Fruit fly (Drosophila melanogaster): ENCODE data around the gene ctrip.

The ctrip gene

dm6 chr3R:4804828-4805707, 6.8 kb downstream of the ctrip start (continued):
- TF ChIP-seq dysf (GFP tag; IDR thresholded peaks at IDR 0.05): peak; percentile 75
- TF ChIP-seq CG34224 (GFP tag; IDR thresholded peaks at IDR 0.05; ENCODE audit: partially characterized antibody): no peak
- TF ChIP-seq Nf-YB (GFP tag; optimal IDR thresholded peaks at IDR 0.05): peak; percentile 56
- TF ChIP-seq CG11398 (GFP tag; optimal IDR thresholded peaks at IDR 0.05): no peak
- no peak for TF ChIP-seq nom (GFP tag; optimal IDR thresholded peaks at IDR 0.05)
- TF ChIP-seq CG12155 (GFP tag; optimal IDR thresholded peaks at IDR 0.05): peak; percentile 20
- no peak for TF ChIP-seq onecut (GFP tag; IDR thresholded peaks at IDR 0.05)
- no peak for TF ChIP-seq Neu2 (GFP tag; optimal IDR thresholded peaks at IDR 0.05; ENCODE audit: borderline replicate concordance)
- TF ChIP-seq cato (GFP tag; optimal IDR thresholded peaks at IDR 0.05; ENCODE audit: borderline replicate concordance): peak; percentile 33
- peak; percentile 64 for TF ChIP-seq CG7556 (GFP tag; optimal IDR thresholded peaks at IDR 0.05)
- TF ChIP-seq bigmax (GFP tag; optimal IDR thresholded peaks at IDR 0.05): no peak
- no peak for TF ChIP-seq CG15479 (GFP tag; optimal IDR thresholded peaks at IDR 0.05)
- TF ChIP-seq sim (GFP tag; IDR thresholded peaks at IDR 0.05): no peak
- TF ChIP-seq CG2199 (GFP tag; IDR thresholded peaks at IDR 0.05): peak; percentile 91
- peak; percentile 44 for TF ChIP-seq Asciz (GFP tag; optimal IDR thresholded peaks at IDR 0.05)
- peak; percentile 70 for TF ChIP-seq BtbVII (GFP tag; optimal IDR thresholded peaks at IDR 0.05)
- TF ChIP-seq CG9817 (tag; optimal IDR thresholded peaks at IDR 0.05): peak; percentile 53
- TF ChIP-seq CG17612 (GFP tag; IDR thresholded peaks at IDR 0.05): no peak
- no peak for TF ChIP-seq repo (GFP tag; optimal IDR thresholded peaks at IDR 0.05)
- no peak for TF ChIP-seq HLH54F (GFP tag; optimal IDR thresholded peaks at IDR 0.05)
- TF ChIP-seq lilli (GFP tag; optimal IDR thresholded peaks at IDR 0.05): no peak
- 0 out of 2 replicates have a peak, but pooled peaks have one; percentile 26 for TF ChIP-seq gsb (GFP tag; IDR thresholded peaks at IDR 0.05)
- TF ChIP-seq CG4617 (GFP tag; optimal IDR thresholded peaks at IDR 0.05; ENCODE audit: borderline replicate concordance): peak; percentile 13
- TF ChIP-seq Dll (GFP tag; IDR thresholded peaks at IDR 0.05; ENCODE audit: partially characterized antibody): no peak
- peak; percentile 13 for TF ChIP-seq Mes4 (GFP tag; optimal IDR thresholded peaks at IDR 0.05)
- TF ChIP-seq ssp (GFP tag; IDR thresholded peaks at IDR 0.05): no peak
- TF ChIP-seq H2.0 (GFP tag; IDR thresholded peaks at IDR 0.05): peak; percentile 57
- no peak for TF ChIP-seq eve (GFP tag; optimal IDR thresholded peaks at IDR 0.05)
- peak; percentile 26 for TF ChIP-seq CG15514 (GFP tag; optimal IDR thresholded peaks at IDR 0.05)
- TF ChIP-seq gro (GFP tag; optimal IDR thresholded peaks at IDR 0.05): no peak
- peak; percentile 48 for TF ChIP-seq ttk (GFP tag; IDR thresholded peaks at IDR 0.05)
- TF ChIP-seq CG2678 (tag; optimal IDR thresholded peaks at IDR 0.05): peak; percentile 83
- no peak for TF ChIP-seq aop (GFP tag; IDR thresholded peaks at IDR 0.05)
- no peak for TF ChIP-seq zen2 (GFP tag; IDR thresholded peaks at IDR 0.05; ENCODE audit: partially characterized antibody)
- TF ChIP-seq gt (GFP tag; IDR thresholded peaks at IDR 0.05): no peak
- TF ChIP-seq maf-S (GFP tag; optimal IDR thresholded peaks at IDR 0.05): no peak
- TF ChIP-seq Kr (GFP tag; optimal IDR thresholded peaks at IDR 0.05): no peak
- peak; percentile 46; the same call in 1 of the 2 replicates for TF ChIP-seq CG9215 (GFP tag; IDR thresholded peaks at IDR 0.05)
- TF ChIP-seq vvl (GFP tag; IDR thresholded peaks at IDR 0.05): peak; percentile 57
- no peak for TF ChIP-seq CG16779 (GFP tag; IDR thresholded peaks at IDR 0.05)
- TF ChIP-seq gcm (GFP tag; optimal IDR thresholded peaks at IDR 0.05): peak; percentile 72
- TF ChIP-seq CG3065 (GFP tag; optimal IDR thresholded peaks at IDR 0.05): no peak
- no peak for TF ChIP-seq CG6854 (GFP tag; optimal IDR thresholded peaks at IDR 0.05)
- peak; percentile 43 for TF ChIP-seq CG16815 (GFP tag; optimal IDR thresholded peaks at IDR 0.05)
- peak; percentile 53 for TF ChIP-seq CG33557 (GFP tag; optimal IDR thresholded peaks at IDR 0.05)
- TF ChIP-seq Side (GFP tag; optimal IDR thresholded peaks at IDR 0.05): no peak
- TF ChIP-seq al (GFP tag; IDR thresholded peaks at IDR 0.05): no peak; the same call in 1 of the 2 replicates
- TF ChIP-seq nerfin-2 (GFP tag; IDR thresholded peaks at IDR 0.05; ENCODE audit: partially characterized antibody): no peak
- TF ChIP-seq gem (tag; optimal IDR thresholded peaks at IDR 0.05): peak; percentile 90
